Fruit fly (Drosophila melanogaster): Measurements from ENCODE around the gene ome.

Gene ome

dm6 chr3L:14757464-14758384 lies 85.1 kb downstream of the ome start, which contains the start of gene CG42507 (continued):
- TF ChIP-seq CG12744 (GFP tag; optimal IDR thresholded peaks at IDR 0.05) (peak; percentile 34), Med (GFP tag) (peak; percentile 84), Neu2 (GFP tag; optimal IDR thresholded peaks at IDR 0.05; ENCODE audit: borderline replicate concordance) (peak; percentile 58), slbo (GFP tag; IDR thresholded peaks at IDR 0.05) (no peak), CG11696 (GFP tag; IDR thresholded peaks at IDR 0.05) (peak; percentile 48; the same call in 1 of the 2 replicates), CG8765 (GFP tag; IDR thresholded peaks at IDR 0.05) (no peak), fd3F (GFP tag; optimal IDR thresholded peaks at IDR 0.05) (no peak), fd96Cb (tag; optimal IDR thresholded peaks at IDR 0.05) (no peak), mld (GFP tag; IDR thresholded peaks at IDR 0.05; ENCODE audit: partially characterized antibody) (no peak), CG32532 (GFP tag; IDR thresholded peaks at IDR 0.05) (peak; percentile 45; the same call in 1 of the 2 replicates), pan (optimal IDR thresholded peaks at IDR 0.05) (no peak), pan (GFP tag; optimal IDR thresholded peaks at IDR 0.05 in 1 of 2, IDR thresholded peaks at IDR 0.05 in 1 of 2) (peak in 1 of 2 experiments; percentile 41), CG4820 (GFP tag; optimal IDR thresholded peaks at IDR 0.05) (no peak), sens (GFP tag) (peak; percentile 76), Xbp1 (GFP tag; optimal IDR thresholded peaks at IDR 0.05) (no peak), so (GFP tag; IDR thresholded peaks at IDR 0.05) (no peak; the same call in 1 of the 3 replicates), Hsf (GFP tag; optimal IDR thresholded peaks at IDR 0.05) (no peak), CG10147 (GFP tag; optimal IDR thresholded peaks at IDR 0.05) (peak; percentile 24), CG4617 (GFP tag; optimal IDR thresholded peaks at IDR 0.05; ENCODE audit: borderline replicate concordance) (no peak), NC2α (GFP tag; optimal IDR thresholded peaks at IDR 0.05) (no peak), Dip2 (GFP tag; IDR thresholded peaks at IDR 0.05) (no peak), CG32772 (GFP tag; IDR thresholded peaks at IDR 0.05) (no peak), Meics (GFP tag; optimal IDR thresholded peaks at IDR 0.05) (peak; percentile 34), HLH3B (GFP tag; IDR thresholded peaks at IDR 0.05) (peak; percentile 23; the same call in 1 of the 2 replicates), CG3838 (GFP tag; optimal IDR thresholded peaks at IDR 0.05) (no peak), tna (GFP tag; IDR thresholded peaks at IDR 0.05; ENCODE audit: partially characterized antibody) (no peak; the same call in 1 of the 2 replicates), dati (GFP tag; IDR thresholded peaks at IDR 0.05) (no peak), CG6813 (GFP tag; optimal IDR thresholded peaks at IDR 0.05) (peak; percentile 57), Oli (tag; optimal IDR thresholded peaks at IDR 0.05) (no peak), CTCF (GFP tag; optimal IDR thresholded peaks at IDR 0.05) (no peak), Fer1 (GFP tag; optimal IDR thresholded peaks at IDR 0.05) (peak; percentile 39), Drgx (GFP tag; IDR thresholded peaks at IDR 0.05) (0 out of 2 replicates have a peak, but pooled peaks have one; percentile 8), bigmax (GFP tag; optimal IDR thresholded peaks at IDR 0.05) (peak; percentile 64), Sry-β (GFP tag; optimal IDR thresholded peaks at IDR 0.05) (no peak), trh (GFP tag; optimal IDR thresholded peaks at IDR 0.05) (no peak), CG17568 (GFP tag; optimal IDR thresholded peaks at IDR 0.05) (peak; percentile 62), CG2202 (tag; optimal IDR thresholded peaks at IDR 0.05) (peak; percentile 24), CG12155 (GFP tag; optimal IDR thresholded peaks at IDR 0.05) (no peak), ranshi (GFP tag; IDR thresholded peaks at IDR 0.05) (peak; percentile 19; the same call in 1 of the 2 replicates), MTF-1 (GFP tag; optimal IDR thresholded peaks at IDR 0.05; ENCODE audit: borderline replicate concordance) (peak; percentile 72), Opbp (GFP tag; IDR thresholded peaks at IDR 0.05; ENCODE audit: partially characterized antibody) (no peak), zen (tag; optimal IDR thresholded peaks at IDR 0.05) (peak; percentile 22), Ada2b (GFP tag; IDR thresholded peaks at IDR 0.05) (0 out of 2 replicates have a peak, but pooled peaks have one; percentile 18), CG11093 (GFP tag; IDR thresholded peaks at IDR 0.05) (no peak; the same call in 2 of the 3 replicates), dmrt11E (tag; optimal IDR thresholded peaks at IDR 0.05) (no peak), HmgD (GFP tag; optimal IDR thresholded peaks at IDR 0.05) (no peak), bsh (GFP tag; optimal IDR thresholded peaks at IDR 0.05) (peak in 1 of 2 experiments; percentile 23), ham (GFP tag; IDR thresholded peaks at IDR 0.05) (no peak), sd (tag; optimal IDR thresholded peaks at IDR 0.05) (peak; percentile 68)

Measured in whole organism, embryonic.